Fruit fly (Drosophila melanogaster) whole organism, embryonic: ENCODE data around the gene wisp.

Experiments used
- CG11456 ChIP-seq: fragments of 200-800 bp; sonication (Bioruptor generic); IDR thresholded peaks from 3 replicates; pipeline ENCODE4 v1.3.6; 2022; ENCODE audit warnings: missing biosample characterization, missing genetic modification characterization
- CG12219 ChIP-seq: fragments of 200-800 bp; sonication (Bioruptor generic); optimal IDR thresholded peaks from 3 replicates; lab custom pipeline; 2018; ENCODE audit warnings: missing biosample characterization, mild to moderate bottlenecking, missing genetic modification characterization
- CG18764 ChIP-seq: fragments of 200-800 bp; sonication (Bioruptor generic); optimal IDR thresholded peaks from 3 replicates; lab custom pipeline; 2016; ENCODE audit warnings: missing biosample characterization, missing genetic modification characterization
- NC2α ChIP-seq: fragments of 200-800 bp; sonication (Bioruptor generic); optimal IDR thresholded peaks from 2 replicates; lab custom pipeline; 2016; ENCODE audit warnings: missing biosample characterization, missing genetic modification characterization
- Ptx1 ChIP-seq: fragments of 200-800 bp; sonication (Bioruptor generic); IDR thresholded peaks from 2 replicates; pipeline ENCODE4 v1.3.6; 2022; ENCODE audit warnings: missing biosample characterization, missing genetic modification characterization
- ci ChIP-seq: fragments of 200-800 bp; sonication (Bioruptor generic); IDR thresholded peaks from 3 replicates; pipeline ENCODE4 v1.3.6; 2022; ENCODE audit warnings: missing biosample characterization, missing genetic modification characterization
- slp2 ChIP-seq: fragments of 200-800 bp; sonication (Bioruptor generic); optimal IDR thresholded peaks from 2 replicates; lab custom pipeline; 2016; ENCODE audit warnings: missing biosample characterization, missing genetic modification characterization

DNA sequence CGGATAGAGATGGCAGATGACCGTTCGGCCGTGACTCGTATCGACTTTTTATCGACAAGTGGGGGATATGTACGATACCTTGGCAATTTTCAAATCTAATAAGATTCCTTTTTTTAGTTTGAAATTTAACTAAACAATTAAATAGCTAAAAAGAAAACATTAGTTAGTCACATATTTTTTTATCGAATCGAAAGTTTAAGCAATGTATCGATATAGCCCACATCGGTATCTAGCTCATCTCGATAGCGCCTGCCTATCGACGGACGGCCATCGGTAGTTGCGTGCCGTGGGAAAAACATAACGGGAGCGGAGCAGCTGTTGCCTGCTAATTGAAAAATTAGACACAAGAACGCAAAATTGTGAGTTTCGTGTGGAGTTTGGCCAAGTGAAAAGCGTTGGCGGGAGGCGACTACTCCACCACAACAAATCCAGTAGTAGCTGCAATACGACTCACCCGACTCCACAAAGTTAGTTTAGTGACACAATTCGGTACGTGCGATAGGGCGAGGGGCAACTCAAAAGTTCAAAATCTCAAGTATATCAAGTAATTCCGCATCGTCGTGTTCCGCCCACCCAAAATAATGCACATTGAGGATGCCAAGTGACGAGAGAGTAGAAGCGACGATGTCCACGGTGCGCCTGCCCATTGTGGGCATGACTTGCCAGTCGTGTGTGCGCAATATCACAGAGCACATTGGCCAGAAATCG, 38.8 kb upstream of the wisp start, which contains the start of the genes CG10347 and ATP7:
- TF ChIP-seq NC2α (GFP tag; lab: Kevin White, UChicago) (no peak), CG18764 (GFP tag; lab: Kevin White, UChicago) (no peak), slp2 (GFP tag; lab: Kevin White, UChicago) (no peak), ci (GFP tag; lab: Robert Waterston, UW) (no peak), Ptx1 (no peak), CG12219 (GFP tag; lab: Kevin White, UChicago) (no peak), CG11456 (GFP tag; lab: Robert Waterston, UW) (no peak)
